Worm (Caenorhabditis elegans): ENCODE results near the gene W09D6.5.
A peak's percentile ranks its signal among the peaks of the same experiment; 100 is the strongest.

W09D6.5 gene

DNA sequence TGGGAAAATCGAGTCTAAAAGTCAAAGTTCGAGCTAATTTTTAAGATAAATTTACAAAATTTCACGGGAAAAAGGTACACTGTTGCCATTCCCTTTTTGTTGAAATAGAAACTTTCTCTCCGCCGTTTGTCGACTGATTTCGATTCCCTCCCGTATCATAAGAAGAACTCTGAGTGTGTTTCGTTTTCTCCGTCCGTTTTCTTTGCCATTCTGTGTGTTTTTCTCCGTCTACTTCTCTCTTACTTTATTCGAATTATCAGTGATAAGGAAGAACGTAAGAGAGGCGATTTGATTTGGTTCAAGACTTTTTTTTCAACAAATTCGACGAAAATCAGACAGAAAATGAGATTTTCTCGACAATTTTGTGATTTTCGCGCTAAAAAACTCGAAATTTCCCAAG lies 41.7 kb upstream of the W09D6.5 start:
- TF ChIP-seq mab-5 (tag; optimal IDR thresholded peaks at IDR 0.05): no peak
- no peak for TF ChIP-seq ceh-43 (GFP tag; optimal IDR thresholded peaks at IDR 0.05)
- TF ChIP-seq elt-1 (tag; optimal IDR thresholded peaks at IDR 0.05; ENCODE audit: borderline replicate concordance, insufficient read depth): no peak
- TF ChIP-seq nhr-2 (tag; optimal IDR thresholded peaks at IDR 0.05): no peak
- no peak for TF ChIP-seq hlh-1 (tag; optimal IDR thresholded peaks at IDR 0.05)
- TF ChIP-seq elt-3 (tag; optimal IDR thresholded peaks at IDR 0.05): no peak
- no peak for TF ChIP-seq drap-1 (GFP tag; optimal IDR thresholded peaks at IDR 0.05)
- TF ChIP-seq nhr-28 (tag; optimal IDR thresholded peaks at IDR 0.05): no peak

DNA sequence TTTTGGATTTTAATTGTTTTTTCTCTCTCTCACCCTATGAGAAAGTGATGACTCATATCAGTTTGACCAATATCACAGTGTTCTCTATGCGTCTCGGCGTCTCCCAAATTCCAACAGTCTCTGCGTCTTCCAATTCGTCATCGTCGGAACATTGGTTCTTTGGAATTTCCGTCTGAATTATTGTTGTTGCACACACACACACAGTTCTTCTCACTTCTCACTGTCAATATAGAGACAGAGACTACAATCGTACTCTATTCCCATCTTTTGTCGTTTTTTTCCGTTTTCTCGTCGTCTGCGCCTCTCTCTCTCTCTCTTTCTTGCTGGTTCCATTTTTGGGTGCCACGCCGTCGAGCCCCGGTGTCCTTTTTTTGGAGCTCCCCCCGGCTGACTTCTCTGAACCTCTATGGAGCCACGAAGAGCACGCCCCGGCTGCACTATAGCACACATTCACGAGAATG lies 37.6 kb upstream of the W09D6.5 start:
- TF ChIP-seq elt-1 (tag; optimal IDR thresholded peaks at IDR 0.05; ENCODE audit: borderline replicate concordance, insufficient read depth) (no peak), M03D4.4 (tag; optimal IDR thresholded peaks at IDR 0.05) (no peak)

DNA sequence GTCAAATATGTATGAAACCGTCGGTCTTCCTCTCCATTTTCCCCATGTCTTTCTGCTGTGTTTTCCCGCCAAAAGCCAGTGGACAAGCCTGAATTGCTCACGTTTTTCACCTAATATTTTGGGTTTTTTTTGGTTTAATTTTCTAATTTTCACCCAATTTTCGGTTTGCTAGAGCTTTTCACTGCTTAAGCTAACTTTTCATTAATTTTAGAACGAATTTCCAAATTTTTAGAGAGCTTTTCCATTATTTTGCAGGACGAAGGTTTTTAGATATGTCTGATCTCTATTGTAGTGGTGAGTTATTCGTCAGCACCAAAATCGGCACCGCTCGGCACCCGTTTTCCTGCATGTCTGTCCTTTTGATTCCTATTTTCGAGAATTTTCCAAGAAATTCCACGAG lies 34.7 kb upstream of the W09D6.5 start:
- TF ChIP-seq zip-8 (tag; optimal IDR thresholded peaks at IDR 0.05) (no peak), bed-3 (GFP tag; optimal IDR thresholded peaks at IDR 0.05) (no peak), ham-2 (GFP tag; optimal IDR thresholded peaks at IDR 0.05) (no peak), nhr-12 (tag; optimal IDR thresholded peaks at IDR 0.05) (no peak)

DNA sequence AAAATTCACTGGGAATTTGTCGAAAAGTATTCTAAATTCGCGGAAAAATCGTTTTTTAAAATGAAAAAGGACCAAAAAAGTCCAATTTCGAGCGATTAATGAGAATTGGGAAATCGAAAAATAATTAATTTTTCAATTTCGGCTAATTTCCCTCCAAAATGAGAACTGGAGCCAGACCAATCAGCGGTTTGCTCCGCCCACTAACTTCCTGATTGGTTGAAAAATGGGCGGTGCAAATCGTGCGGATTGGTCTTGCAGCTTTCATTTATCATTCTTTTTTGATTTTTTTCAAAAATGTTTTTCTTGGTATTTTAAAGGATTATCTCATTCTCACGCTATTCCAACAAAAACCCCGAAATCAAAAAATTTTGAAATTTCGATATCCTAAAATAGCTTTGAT lies 34.3 kb upstream of the W09D6.5 start:
- TF ChIP-seq M03D4.4 (tag; optimal IDR thresholded peaks at IDR 0.05) (no peak), nhr-2 (tag; optimal IDR thresholded peaks at IDR 0.05) (no peak), ceh-43 (GFP tag; optimal IDR thresholded peaks at IDR 0.05) (no peak)

DNA sequence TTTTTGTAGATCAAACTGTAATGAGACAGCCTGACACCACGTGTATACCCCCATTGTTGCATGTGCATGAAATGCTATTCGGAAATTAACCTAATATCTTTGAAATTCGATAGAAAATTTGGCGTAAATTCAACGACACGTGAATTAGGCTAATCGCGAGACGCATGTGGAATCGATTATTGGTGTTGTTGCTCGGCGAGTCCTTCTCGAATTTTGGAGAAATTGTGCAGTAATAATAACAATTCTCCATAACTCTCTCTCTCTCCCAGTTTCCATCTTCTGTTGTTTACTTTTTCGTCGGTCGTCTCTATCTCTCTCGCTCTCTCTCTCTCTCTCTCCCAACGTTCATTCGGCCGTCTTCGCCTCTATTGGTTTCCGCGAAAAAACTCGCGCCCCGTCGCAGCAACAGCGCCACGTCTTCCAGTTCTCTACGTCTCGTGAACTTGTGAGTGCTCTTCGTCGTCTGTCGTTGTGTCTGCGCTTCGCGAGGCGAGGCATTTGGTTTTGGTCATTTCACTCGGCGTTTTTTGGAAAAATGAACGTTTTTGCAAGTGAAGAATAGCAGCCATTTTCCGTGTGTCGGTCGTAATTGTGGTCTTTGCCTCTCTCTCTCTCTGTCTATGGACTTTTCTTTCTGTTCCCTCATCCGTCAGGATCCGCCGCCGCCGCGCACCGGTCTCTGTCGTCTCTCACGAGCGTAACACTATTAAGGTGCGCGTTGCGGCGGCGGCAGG lies 33.6 kb upstream of the W09D6.5 start:
- no peak for TF ChIP-seq flh-1 (GFP tag; optimal IDR thresholded peaks at IDR 0.05)
- TF ChIP-seq mls-2 (tag; optimal IDR thresholded peaks at IDR 0.05): no peak
- no peak for TF ChIP-seq elt-3 (tag; optimal IDR thresholded peaks at IDR 0.05)
- no peak for TF ChIP-seq mab-5 (tag; optimal IDR thresholded peaks at IDR 0.05)
- no peak for TF ChIP-seq nhr-76 (tag; optimal IDR thresholded peaks at IDR 0.05)
- TF ChIP-seq zip-8 (tag; optimal IDR thresholded peaks at IDR 0.05): no peak
- TF ChIP-seq elt-1 (tag; optimal IDR thresholded peaks at IDR 0.05; ENCODE audit: borderline replicate concordance, insufficient read depth): no peak
- TF ChIP-seq ztf-11 (tag; optimal IDR thresholded peaks at IDR 0.05): no peak
- no peak for TF ChIP-seq mep-1 (tag; optimal IDR thresholded peaks at IDR 0.05)
- no peak for TF ChIP-seq ceh-43 (GFP tag; optimal IDR thresholded peaks at IDR 0.05)
- TF ChIP-seq lin-32 (GFP tag; optimal IDR thresholded peaks at IDR 0.05): peak; percentile 27
- peak; percentile 11 for TF ChIP-seq ces-1 (GFP tag; optimal IDR thresholded peaks at IDR 0.05)
- no peak for TF ChIP-seq ham-2 (GFP tag; optimal IDR thresholded peaks at IDR 0.05)
- no peak for TF ChIP-seq drap-1 (GFP tag; optimal IDR thresholded peaks at IDR 0.05)
- peak; percentile 80 for TF ChIP-seq pha-4 (tag; optimal IDR thresholded peaks at IDR 0.05)
- TF ChIP-seq M03D4.4 (tag; optimal IDR thresholded peaks at IDR 0.05): no peak

DNA sequence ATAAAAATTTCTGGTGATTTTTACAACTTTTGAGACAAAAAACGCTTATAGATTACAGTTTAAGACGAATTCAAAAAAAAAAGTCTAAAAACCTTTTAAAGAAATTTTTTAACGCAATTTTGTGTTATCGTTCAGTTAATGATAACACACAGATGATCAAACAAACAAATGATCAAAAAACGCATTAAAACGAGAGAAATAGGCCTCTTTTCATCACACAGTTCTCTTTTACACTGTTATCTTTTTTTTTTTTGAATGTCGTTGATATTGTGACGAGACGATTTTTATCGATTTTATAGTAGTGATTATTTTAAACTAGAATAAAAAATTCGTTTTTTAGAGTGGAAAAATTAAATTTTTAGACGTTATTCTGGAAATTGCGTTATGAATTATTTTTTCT lies 28.5 kb upstream of the W09D6.5 start:
- TF ChIP-seq ces-1 (GFP tag; optimal IDR thresholded peaks at IDR 0.05) (no peak), hlh-1 (tag; optimal IDR thresholded peaks at IDR 0.05) (no peak), nhr-12 (tag; optimal IDR thresholded peaks at IDR 0.05) (no peak), blmp-1 (tag; optimal IDR thresholded peaks at IDR 0.05) (no peak), unc-62 (GFP tag; optimal IDR thresholded peaks at IDR 0.05) (no peak), M03D4.4 (tag; optimal IDR thresholded peaks at IDR 0.05) (no peak), ceh-83 (GFP tag; optimal IDR thresholded peaks at IDR 0.05) (no peak), mep-1 (tag; optimal IDR thresholded peaks at IDR 0.05) (no peak), lin-13 (tag; optimal IDR thresholded peaks at IDR 0.05) (no peak), lin-32 (GFP tag; optimal IDR thresholded peaks at IDR 0.05) (no peak), sem-2 (GFP tag; optimal IDR thresholded peaks at IDR 0.05) (no peak), drap-1 (GFP tag; optimal IDR thresholded peaks at IDR 0.05) (no peak), ham-2 (GFP tag; optimal IDR thresholded peaks at IDR 0.05) (no peak), nhr-2 (tag; optimal IDR thresholded peaks at IDR 0.05) (no peak), tbx-8 (GFP tag; optimal IDR thresholded peaks at IDR 0.05) (no peak), mls-2 (tag; optimal IDR thresholded peaks at IDR 0.05) (no peak)
